Worm (Caenorhabditis elegans): ENCODE data around the gene Y51H4A.23.
"Not testable (repeated sequence)": the region's sequence is repeated elsewhere in the genome, so short reads cannot be mapped to it uniquely, and the experiment has no call there.

DNA sequence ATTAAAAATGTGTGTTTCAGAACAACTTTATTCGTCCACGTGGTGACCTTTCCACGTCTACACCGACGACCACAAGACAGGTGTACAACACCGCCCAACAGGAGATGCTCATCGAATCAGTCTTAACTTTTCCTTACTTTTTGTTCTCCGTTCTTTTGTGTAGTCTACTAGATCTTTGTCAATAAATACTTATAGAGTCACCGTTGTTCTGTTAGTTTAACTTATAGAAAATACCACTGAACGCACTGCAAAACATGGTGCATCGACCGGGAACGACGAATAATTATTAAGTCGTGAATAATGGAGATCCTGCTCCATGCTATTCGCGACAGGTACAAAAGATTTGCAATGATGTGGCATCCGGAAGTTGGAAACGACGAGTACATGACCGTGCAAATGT lies at the start of gene Y51H4A.23:
- TF ChIP-seq pqm-1 (tag; optimal IDR thresholded peaks at IDR 0.05); F13H6.1 (tag; optimal IDR thresholded peaks at IDR 0.05); ama-1 (optimal IDR thresholded peaks at IDR 0.05); ceh-2 (tag; optimal IDR thresholded peaks at IDR 0.05); ttx-3 (tag; optimal IDR thresholded peaks at IDR 0.05); unc-3 (GFP tag; conservative IDR thresholded peaks at IDR 0.05); unc-3 (tag; optimal IDR thresholded peaks at IDR 0.05); nfya-1 (tag; optimal IDR thresholded peaks at IDR 0.05); dmd-4 (tag; optimal IDR thresholded peaks at IDR 0.05; ENCODE audit: borderline replicate concordance): not testable (repeated sequence)

Data from whole organism, late embryonic.